Worm (Caenorhabditis elegans): Measurements from ENCODE around the gene mcm-6.

DNA sequence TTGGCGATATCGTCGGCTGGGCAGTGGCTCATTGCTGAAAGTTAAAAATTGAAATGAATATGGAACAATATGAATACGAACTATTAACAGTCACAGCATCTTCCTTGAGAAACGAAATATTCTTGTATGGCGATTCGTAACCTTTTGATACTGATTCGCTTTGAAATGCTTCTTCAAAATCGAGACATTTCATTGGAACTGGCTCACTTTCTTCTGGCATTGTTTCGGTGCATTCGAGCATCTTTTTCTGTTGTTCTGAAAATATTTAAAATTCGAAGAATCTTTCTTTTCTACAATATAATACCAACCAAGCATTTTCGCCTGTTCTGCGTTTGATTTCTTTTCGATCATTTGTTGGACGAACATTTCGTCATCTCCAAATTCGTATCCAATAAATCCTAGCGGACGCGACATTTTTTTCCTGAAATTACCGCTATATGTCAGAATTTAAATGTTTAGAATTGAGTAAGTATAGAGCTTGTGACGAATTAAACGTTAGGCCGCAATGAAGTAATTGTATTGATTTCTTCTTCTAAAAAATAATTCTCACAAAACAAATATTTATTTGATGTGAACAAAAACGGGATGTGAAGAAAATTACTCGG, 30.3 kb downstream of the mcm-6 start, which contains the start of gene lin-52:
- no peak for TF ChIP-seq mdl-1 (tag; optimal IDR thresholded peaks at IDR 0.05)
- no peak for TF ChIP-seq dpl-1 (GFP tag; optimal IDR thresholded peaks at IDR 0.05)
- no peak for TF ChIP-seq daf-8 (GFP tag; IDR thresholded peaks at IDR 0.05)
- no peak for TF ChIP-seq ZK546.5 (tag; optimal IDR thresholded peaks at IDR 0.05)
- TF ChIP-seq ztf-11 (tag; optimal IDR thresholded peaks at IDR 0.05): no peak
- TF ChIP-seq nhr-11 (tag; optimal IDR thresholded peaks at IDR 0.05): no peak
- TF ChIP-seq lin-13 (GFP tag; optimal IDR thresholded peaks at IDR 0.05): no peak
